Worm (Caenorhabditis elegans) whole organism, early embryonic: ENCODE results near the gene R53.5.

ENCODE experiments used
- B0310.2 ChIP-seq: sonication (generic microtip); optimal IDR thresholded peaks from 2 replicates; lab custom pipeline; 2016; ENCODE audit warnings: mild to moderate bottlenecking, missing genetic modification characterization, missing compliant biosample characterization
- F13C5.2 ChIP-seq: sonication (generic microtip); optimal IDR thresholded peaks from 2 replicates; lab custom pipeline; 2017; ENCODE audit warnings: mild to moderate bottlenecking, missing genetic modification characterization, inconsistent platforms, missing compliant biosample characterization
- aly-1 ChIP-seq: sonication (generic microtip); optimal IDR thresholded peaks from 2 replicates; lab custom pipeline; 2016; ENCODE audit warnings: missing genetic modification characterization, missing compliant biosample characterization
- ama-1 ChIP-seq: fragments of 150-350 bp; optimal IDR thresholded peaks from 2 replicates; lab custom pipeline; 2014
- ceh-13 ChIP-seq: fragments of 200-800 bp; sonication (Bioruptor generic); optimal IDR thresholded peaks from 2 replicates; lab custom pipeline; 2018; ENCODE audit warnings: mild to moderate bottlenecking, missing genetic modification characterization, missing compliant biosample characterization
- ceh-36 ChIP-seq: sonication (generic microtip); optimal IDR thresholded peaks from 2 replicates; lab custom pipeline; 2016; ENCODE audit warnings: missing genetic modification characterization, inconsistent platforms, missing compliant biosample characterization
- ets-7 ChIP-seq: sonication (generic microtip); optimal IDR thresholded peaks from 2 replicates; lab custom pipeline; 2016; ENCODE audit warnings: missing genotype, missing genetic modification characterization, missing compliant biosample characterization
- flt-1 ChIP-seq: fragments of 200-800 bp; sonication (Bioruptor generic); IDR thresholded peaks from 2 replicates; pipeline ENCODE4 v1.3.6; 2022; ENCODE audit warnings: missing genetic modification characterization, missing compliant biosample characterization
- hmbx-1 ChIP-seq: sonication (generic microtip); optimal IDR thresholded peaks from 2 replicates; lab custom pipeline; 2016; ENCODE audit warnings: mild to moderate bottlenecking, missing genetic modification characterization, missing compliant biosample characterization
- hmg-4 ChIP-seq: fragments of 200-800 bp; sonication (Bioruptor generic); optimal IDR thresholded peaks from 2 replicates; lab custom pipeline; 2018; ENCODE audit warnings: mild to moderate bottlenecking, missing genetic modification characterization, missing compliant biosample characterization
- hnd-1 ChIP-seq: sonication (generic microtip); optimal IDR thresholded peaks from 2 replicates; lab custom pipeline; 2016; ENCODE audit warnings: missing genetic modification characterization, missing compliant biosample characterization
- pes-1 ChIP-seq: fragments of 200-800 bp; sonication (Bioruptor generic); IDR thresholded peaks from 2 replicates; pipeline ENCODE4 v1.3.6; 2022; ENCODE audit warnings: missing genetic modification reagents, missing genetic modification characterization, missing compliant biosample characterization
- scrt-1 ChIP-seq: fragments of 200-800 bp; sonication (Bioruptor generic); IDR thresholded peaks from 2 replicates; pipeline ENCODE4 v1.3.6; 2022; ENCODE audit warnings: missing genetic modification characterization, missing compliant biosample characterization
- sea-1 ChIP-seq: fragments of 200-800 bp; sonication (Bioruptor generic); conservative IDR thresholded peaks from 2 replicates; pipeline ENCODE4 v1.3.6; 2022; ENCODE audit warnings: missing genetic modification characterization, missing compliant biosample characterization
- tbx-11 ChIP-seq: fragments of 200-800 bp; sonication (Bioruptor generic); IDR thresholded peaks from 2 replicates; pipeline ENCODE4 v1.3.6; 2022; ENCODE audit warnings: missing genetic modification characterization, missing compliant biosample characterization
- tbx-37 ChIP-seq: fragments of 200-800 bp; sonication (Bioruptor generic); conservative IDR thresholded peaks from 2 replicates; pipeline ENCODE4 v1.3.6; 2022; ENCODE audit warnings: missing genetic modification reagents, missing genetic modification characterization, missing compliant biosample characterization
- tra-4 ChIP-seq: sonication (generic microtip); optimal IDR thresholded peaks from 2 replicates; lab custom pipeline; 2017; ENCODE audit warnings: missing genetic modification characterization, missing compliant biosample characterization

Gene R53.5

DNA sequence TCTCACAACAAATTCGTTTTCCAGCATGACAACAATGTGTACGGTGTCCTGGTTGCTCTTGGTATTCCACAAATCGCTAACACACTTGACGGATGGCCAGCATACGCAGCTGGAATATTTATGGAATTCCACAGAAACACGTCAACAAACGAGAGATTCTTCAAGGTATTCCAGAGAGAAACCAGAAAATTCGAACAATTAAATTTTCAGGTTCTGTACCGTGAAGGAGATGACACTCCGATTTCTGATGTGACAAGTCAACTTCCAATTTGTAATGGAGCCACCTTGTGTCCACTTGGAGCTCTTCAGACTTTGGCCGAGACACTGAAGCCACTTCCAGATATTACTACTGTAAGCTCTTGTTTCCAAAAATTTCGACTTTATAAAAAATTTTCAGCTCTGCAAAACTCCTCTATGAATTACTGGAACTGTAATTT lies 36.3 kb downstream of the R53.5 start:
- TF ChIP-seq tbx-37 (GFP tag; lab: Robert Waterston, UW) (no peak), aly-1 (tag; lab: Kevin White, UChicago) (no peak), hmg-4 (GFP tag; lab: Kevin White, UChicago) (no peak), flt-1 (no peak), pes-1 (no peak), sea-1 (GFP tag; lab: Robert Waterston, UW) (no peak), ama-1 (lab: Kevin White, UChicago) (no peak), B0310.2 (tag; lab: Kevin White, UChicago) (no peak), scrt-1 (GFP tag; lab: Robert Waterston, UW) (no peak), ceh-13 (GFP tag; lab: Kevin White, UChicago) (no peak)

DNA sequence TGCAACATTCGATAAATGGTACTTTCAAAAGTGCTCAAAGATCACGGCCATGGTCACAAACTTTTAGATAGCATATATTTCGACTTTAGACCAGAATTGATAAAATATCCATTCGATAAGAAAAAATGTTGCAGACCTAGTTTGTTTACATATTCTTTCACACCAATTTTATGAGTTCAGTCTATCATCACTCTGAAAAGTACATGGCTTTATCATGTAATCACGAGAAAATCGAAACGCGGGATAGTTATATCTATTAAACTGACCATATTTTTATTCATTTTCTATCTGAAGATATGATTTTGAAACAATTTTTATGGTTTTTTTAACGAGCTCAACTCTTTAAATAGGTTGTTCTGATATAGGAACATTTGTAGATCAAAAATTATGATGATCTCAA lies 38.8 kb downstream of the R53.5 start, which contains the start of gene pho-11:
Gene pho-11 (plus strand): TSS at position 374 of the 400 bp plus-strand sequence.
- no peak for TF ChIP-seq flt-1
- no peak for TF ChIP-seq tbx-37 (GFP tag; lab: Robert Waterston, UW)
- TF ChIP-seq ceh-13 (GFP tag; lab: Kevin White, UChicago): no peak
- TF ChIP-seq pes-1: no peak
- TF ChIP-seq scrt-1 (GFP tag; lab: Robert Waterston, UW): no peak
- TF ChIP-seq tbx-11 (GFP tag; lab: Robert Waterston, UW): no peak
- no peak for TF ChIP-seq ets-7
- TF ChIP-seq F13C5.2: no peak
- no peak for TF ChIP-seq hnd-1
- TF ChIP-seq hmg-4 (GFP tag; lab: Kevin White, UChicago): no peak
- TF ChIP-seq ceh-36: no peak
- TF ChIP-seq ama-1 (lab: Kevin White, UChicago): no peak
- TF ChIP-seq sea-1 (GFP tag; lab: Robert Waterston, UW): no peak
- no peak for TF ChIP-seq B0310.2 (tag; lab: Kevin White, UChicago)
- no peak for TF ChIP-seq hmbx-1
- no peak for TF ChIP-seq tra-4 (tag; lab: Kevin White, UChicago)

DNA sequence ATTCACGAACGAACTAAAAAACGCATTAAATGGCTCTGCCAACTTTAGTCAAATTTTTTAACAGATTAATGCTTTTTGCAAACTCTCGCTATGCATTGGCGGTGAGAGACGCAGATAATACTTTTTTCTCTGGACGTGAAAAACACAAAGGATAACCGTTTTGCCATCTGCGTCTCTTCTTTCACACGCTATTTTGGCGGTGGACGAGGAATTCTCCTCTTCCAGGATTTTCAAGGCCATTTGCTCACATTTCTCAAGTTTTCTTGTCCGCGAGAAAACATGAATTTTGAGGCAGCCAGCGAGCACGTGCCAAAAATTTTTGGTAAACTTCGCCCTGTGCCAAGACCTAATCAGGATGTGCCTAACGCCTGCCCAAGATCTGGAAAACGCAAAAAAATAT lies 39.3 kb downstream of the R53.5 start:
- TF ChIP-seq F13C5.2 (peak; percentile 22), ama-1 (lab: Kevin White, UChicago) (peak; percentile 21), hmbx-1 (no peak)

DNA sequence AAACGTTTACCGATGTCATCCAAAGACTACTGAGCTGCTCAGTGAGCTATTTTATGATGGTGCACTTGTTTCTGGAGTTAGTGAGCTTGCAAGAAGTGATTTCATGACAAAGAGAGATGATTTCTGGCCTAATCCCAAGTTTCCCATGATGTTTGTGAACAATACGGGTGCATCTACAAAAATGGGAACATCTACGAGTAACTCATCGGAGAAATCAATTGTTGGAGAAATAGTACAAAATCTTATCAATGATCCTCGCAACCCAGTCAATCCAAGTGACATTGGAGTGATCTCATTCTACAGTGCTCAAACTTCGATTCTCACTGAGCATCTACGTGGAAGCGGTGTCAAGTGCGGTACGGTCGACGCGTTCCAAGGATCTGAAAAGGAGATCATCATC lies 41.8 kb downstream of the R53.5 start:
- TF ChIP-seq flt-1 (no peak), ceh-13 (GFP tag; lab: Kevin White, UChicago) (no peak), ceh-36 (no peak), hnd-1 (no peak), aly-1 (tag; lab: Kevin White, UChicago) (no peak), scrt-1 (GFP tag; lab: Robert Waterston, UW) (no peak), pes-1 (no peak), sea-1 (GFP tag; lab: Robert Waterston, UW) (no peak), hmg-4 (GFP tag; lab: Kevin White, UChicago) (no peak), hmbx-1 (no peak), B0310.2 (tag; lab: Kevin White, UChicago) (no peak), tbx-37 (GFP tag; lab: Robert Waterston, UW) (no peak), F13C5.2 (no peak), tra-4 (tag; lab: Kevin White, UChicago) (no peak), ama-1 (lab: Kevin White, UChicago) (no peak), tbx-11 (GFP tag; lab: Robert Waterston, UW) (no peak), ets-7 (no peak)

DNA sequence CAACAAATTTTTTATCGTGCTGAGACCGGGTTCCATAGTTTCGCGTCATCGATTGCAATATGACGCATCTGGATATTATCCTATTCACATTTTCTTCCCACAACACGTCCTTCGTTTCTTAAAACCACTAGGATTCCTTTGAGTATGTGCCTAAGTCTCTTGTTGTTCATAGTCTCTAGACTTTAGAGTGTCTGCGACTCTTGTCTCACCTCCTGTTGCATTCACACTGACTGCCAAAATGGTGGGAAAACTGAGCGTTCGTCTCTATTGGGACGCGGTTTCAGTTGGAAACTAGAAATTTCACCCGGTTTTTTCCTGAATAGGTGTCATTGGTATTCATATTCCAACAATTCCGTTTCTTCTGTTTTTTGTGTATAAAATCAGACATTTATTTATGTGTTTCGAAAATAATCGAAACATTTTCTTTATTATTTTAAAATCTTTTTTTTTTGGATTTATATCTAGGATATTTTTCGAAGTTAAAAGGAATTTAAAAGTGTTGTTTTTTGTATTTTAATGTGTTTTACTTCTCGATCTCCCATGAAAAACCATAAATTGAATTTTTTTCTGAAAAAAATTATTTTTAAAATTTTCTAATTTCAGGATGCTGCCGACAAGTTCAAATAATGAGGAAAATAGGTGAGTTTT lies 48.5 kb downstream of the R53.5 start, which contains the start of gene C05C10.2:
Gene C05C10.2 (plus strand): TSS at position 598 of the 648 bp plus-strand sequence.
- TF ChIP-seq tbx-37 (GFP tag; lab: Robert Waterston, UW): no peak
- no peak for TF ChIP-seq sea-1 (GFP tag; lab: Robert Waterston, UW)
- no peak for TF ChIP-seq tbx-11 (GFP tag; lab: Robert Waterston, UW)
- no peak for TF ChIP-seq ets-7
- TF ChIP-seq ceh-36: no peak
- no peak for TF ChIP-seq hmbx-1
- no peak for TF ChIP-seq tra-4 (tag; lab: Kevin White, UChicago)
- no peak for TF ChIP-seq F13C5.2
- TF ChIP-seq flt-1: no peak
- TF ChIP-seq hnd-1: no peak
- no peak for TF ChIP-seq pes-1
- no peak for TF ChIP-seq ceh-13 (GFP tag; lab: Kevin White, UChicago)
- no peak for TF ChIP-seq scrt-1 (GFP tag; lab: Robert Waterston, UW)
- TF ChIP-seq B0310.2 (tag; lab: Kevin White, UChicago): no peak
- no peak for TF ChIP-seq hmg-4 (GFP tag; lab: Kevin White, UChicago)
- TF ChIP-seq aly-1 (tag; lab: Kevin White, UChicago): no peak
- no peak for TF ChIP-seq ama-1 (lab: Kevin White, UChicago)

DNA sequence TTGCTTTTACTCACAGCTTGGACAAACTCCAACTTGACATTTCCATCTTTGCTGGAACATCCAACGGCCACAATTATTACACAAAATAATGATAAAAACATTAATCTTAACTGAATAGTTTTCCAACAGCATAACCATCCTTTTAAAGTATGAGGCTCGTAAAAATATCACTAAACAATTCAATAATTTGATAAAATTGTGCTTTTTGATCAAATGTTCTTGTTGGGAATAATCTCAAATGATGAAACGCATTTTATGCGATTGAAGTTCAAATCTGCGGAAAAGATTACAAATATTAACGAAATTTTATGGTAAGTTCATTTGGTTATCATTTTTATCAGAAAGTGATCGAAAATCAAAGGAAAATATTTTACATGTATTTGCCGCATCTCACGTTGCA lies 49.8 kb downstream of the R53.5 start, which contains the start of gene pho-10:
Gene pho-10 (minus strand): TSS at position 101 of the 400 bp plus-strand sequence.
- TF ChIP-seq ceh-13 (GFP tag; lab: Kevin White, UChicago) (no peak), ceh-36 (no peak), pes-1 (no peak), hmbx-1 (no peak)
